Worm (Caenorhabditis elegans) whole organism, young adult: ENCODE measurements around the gene T21B4.15.

Experiments used
- B0261.1 ChIP-seq: sonication (generic microtip); optimal IDR thresholded peaks from 2 replicates; lab custom pipeline; 2016; ENCODE audit warnings: mild to moderate bottlenecking, missing genetic modification characterization, moderate library complexity, missing compliant biosample characterization
- F10E7.11 ChIP-seq: sonication (generic microtip); optimal IDR thresholded peaks from 2 replicates; lab custom pipeline; 2017; ENCODE audit warnings: mild to moderate bottlenecking, missing genetic modification characterization, moderate library complexity, missing compliant biosample characterization
- F22D6.2 ChIP-seq: sonication (generic microtip); optimal IDR thresholded peaks from 2 replicates; lab custom pipeline; 2016; ENCODE audit warnings: mild to moderate bottlenecking, missing genetic modification characterization, missing compliant biosample characterization
- F37B4.10 ChIP-seq: fragments of 200-800 bp; sonication (Bioruptor generic); IDR thresholded peaks from 2 replicates; pipeline ENCODE4 v1.3.6; 2022; ENCODE audit warnings: missing genetic modification characterization, missing compliant biosample characterization
- F39B2.1 ChIP-seq: fragments of 200-800 bp; sonication (Bioruptor generic); IDR thresholded peaks from 2 replicates; pipeline ENCODE4 v1.3.6; 2022; ENCODE audit warnings: missing genetic modification reagents, missing genetic modification characterization, missing compliant biosample characterization
- F55B11.4 ChIP-seq: sonication (generic microtip); optimal IDR thresholded peaks from 2 replicates; lab custom pipeline; 2016; ENCODE audit warnings: missing compliant biosample characterization, missing genetic modification characterization, borderline replicate concordance; ENCODE audit not compliant: insufficient read depth
- F57A8.1 ChIP-seq: fragments of 200-800 bp; sonication (Bioruptor generic); optimal IDR thresholded peaks from 2 replicates; lab custom pipeline; 2018; ENCODE audit warnings: mild to moderate bottlenecking, missing genetic modification characterization, moderate library complexity, missing compliant biosample characterization
- K11D2.4 ChIP-seq: fragments of 200-800 bp; sonication (Bioruptor generic); IDR thresholded peaks from 2 replicates; pipeline ENCODE4 v1.3.6; 2022; ENCODE audit warnings: missing genetic modification reagents, missing genetic modification characterization, missing compliant biosample characterization
- K12H6.12 ChIP-seq: fragments of 200-800 bp; sonication (Bioruptor generic); optimal IDR thresholded peaks from 2 replicates; lab custom pipeline; 2018; ENCODE audit warnings: mild to moderate bottlenecking, missing genetic modification characterization, missing compliant biosample characterization
- Y53F4B.3 ChIP-seq: fragments of 200-800 bp; sonication (Bioruptor generic); IDR thresholded peaks from 2 replicates; pipeline ENCODE4 v1.3.6; 2022; ENCODE audit warnings: missing genetic modification reagents, missing genetic modification characterization, missing compliant biosample characterization
- Y56A3A.18 ChIP-seq: fragments of 200-800 bp; sonication (Bioruptor generic); IDR thresholded peaks from 2 replicates; pipeline ENCODE4 v1.3.6; 2022; ENCODE audit warnings: missing genetic modification reagents, missing genetic modification characterization, missing compliant biosample characterization
- Y95B8A.8 ChIP-seq: fragments of 200-800 bp; sonication (Bioruptor generic); IDR thresholded peaks from 2 replicates; pipeline ENCODE4 v1.3.6; 2022; ENCODE audit warnings: missing genetic modification reagents, missing genetic modification characterization, missing compliant biosample characterization
- aptf-2 ChIP-seq: fragments of 200-800 bp; sonication (Bioruptor generic); conservative IDR thresholded peaks from 2 replicates; pipeline ENCODE4 v1.3.6; 2022; ENCODE audit warnings: missing genetic modification reagents, missing genetic modification characterization, missing compliant biosample characterization
- attf-3 ChIP-seq: fragments of 200-800 bp; sonication (Bioruptor generic); conservative IDR thresholded peaks from 2 replicates; pipeline ENCODE4 v1.3.6; 2022; ENCODE audit warnings: missing genetic modification reagents, missing genetic modification characterization, missing compliant biosample characterization
- ceh-100 ChIP-seq: fragments of 200-800 bp; sonication (Bioruptor generic); IDR thresholded peaks from 2 replicates; pipeline ENCODE4 v1.3.6; 2022; ENCODE audit warnings: missing genetic modification reagents, missing genetic modification characterization, missing compliant biosample characterization
- ceh-58 ChIP-seq: fragments of 200-800 bp; sonication (Bioruptor generic); IDR thresholded peaks from 2 replicates; pipeline ENCODE4 v1.3.6; 2022; ENCODE audit warnings: missing genetic modification characterization, missing compliant biosample characterization
- ceh-79 ChIP-seq: sonication (generic microtip); optimal IDR thresholded peaks from 2 replicates; lab custom pipeline; 2017; ENCODE audit warnings: mild to moderate bottlenecking, missing genetic modification characterization, missing compliant biosample characterization
- dox-1 ChIP-seq: fragments of 200-800 bp; sonication (Bioruptor generic); IDR thresholded peaks from 2 replicates; pipeline ENCODE4 v1.3.6; 2022; ENCODE audit warnings: missing genetic modification reagents, missing genetic modification characterization, missing compliant biosample characterization
- dpl-1 ChIP-seq: fragments of 150-350 bp; optimal IDR thresholded peaks from 2 replicates; lab custom pipeline; 2014; ENCODE audit warnings: missing biosample characterization, missing genetic modification reagents, missing genetic modification characterization
- efl-1 ChIP-seq: fragments of 150-350 bp; optimal IDR thresholded peaks from 2 replicates; lab custom pipeline; 2014; ENCODE audit warnings: missing biosample characterization, missing genetic modification reagents, missing genetic modification characterization
- hlh-26 ChIP-seq: fragments of 200-800 bp; sonication (Bioruptor generic); conservative IDR thresholded peaks from 2 replicates; pipeline ENCODE4 v1.3.6; 2022; ENCODE audit warnings: missing genetic modification reagents, missing genetic modification characterization, missing compliant biosample characterization
- hmg-1.2 ChIP-seq: fragments of 200-800 bp; sonication (Bioruptor generic); IDR thresholded peaks from 2 replicates; pipeline ENCODE4 v1.3.6; 2022; ENCODE audit warnings: missing genetic modification reagents, missing genetic modification characterization, missing compliant biosample characterization
- hmg-20 ChIP-seq: fragments of 200-800 bp; sonication (Bioruptor generic); IDR thresholded peaks from 2 replicates; pipeline ENCODE4 v1.3.6; 2022; ENCODE audit warnings: missing genetic modification reagents, missing genetic modification characterization, missing compliant biosample characterization
- hsf-1 ChIP-seq: fragments of 200-800 bp; sonication (Bioruptor generic); IDR thresholded peaks from 2 replicates; pipeline ENCODE4 v1.3.6; 2022; ENCODE audit warnings: missing genetic modification reagents, missing genetic modification characterization, missing compliant biosample characterization
- let-607 ChIP-seq, 2 experiments: fragments of 200-800 bp in 1 of 2; sonication (Bioruptor generic) in 1 of 2; sonication (generic microtip) in 1 of 2; optimal IDR thresholded peaks; 2 replicates each; lab custom pipeline; 2016 to 2018; ENCODE audit warnings: mild to moderate bottlenecking in 2 of 2, missing compliant biosample characterization in 2 of 2, missing genetic modification characterization in 2 of 2, moderate library complexity in 2 of 2, missing genotype in 1 of 2
- lin-26 ChIP-seq: fragments of 200-800 bp; sonication (Bioruptor generic); IDR thresholded peaks from 2 replicates; pipeline ENCODE4 v1.3.6; 2022; ENCODE audit warnings: missing genetic modification reagents, missing genetic modification characterization, missing compliant biosample characterization
- lin-40 ChIP-seq: sonication (generic microtip); optimal IDR thresholded peaks from 2 replicates; lab custom pipeline; 2016; ENCODE audit warnings: missing genetic modification characterization, mild to moderate bottlenecking, missing compliant biosample characterization, missing genotype, missing genetic modification reagents
- lin-54 ChIP-seq: fragments of 200-800 bp; sonication (Bioruptor generic); optimal IDR thresholded peaks from 2 replicates; lab custom pipeline; 2018; ENCODE audit warnings: mild to moderate bottlenecking, missing genetic modification characterization, missing compliant biosample characterization
- lsl-1 ChIP-seq: fragments of 200-800 bp; sonication (Bioruptor generic); optimal IDR thresholded peaks from 2 replicates; lab custom pipeline; 2018; ENCODE audit warnings: mild to moderate bottlenecking, missing genetic modification characterization, moderate library complexity, missing compliant biosample characterization
- madf-3 ChIP-seq: fragments of 200-800 bp; sonication (Bioruptor generic); IDR thresholded peaks from 2 replicates; pipeline ENCODE4 v1.3.6; 2022; ENCODE audit warnings: missing genetic modification reagents, missing genetic modification characterization, missing compliant biosample characterization
- madf-6 ChIP-seq: fragments of 200-800 bp; sonication (Bioruptor generic); IDR thresholded peaks from 2 replicates; pipeline ENCODE4 v1.3.6; 2022; ENCODE audit warnings: missing genetic modification reagents, missing genetic modification characterization, missing compliant biosample characterization
- madf-8 ChIP-seq: fragments of 200-800 bp; sonication (Bioruptor generic); conservative IDR thresholded peaks from 2 replicates; pipeline ENCODE4 v1.3.6; 2022; ENCODE audit warnings: missing genetic modification reagents, missing genetic modification characterization, missing compliant biosample characterization
- mel-28 ChIP-seq: sonication (generic microtip); optimal IDR thresholded peaks from 2 replicates; lab custom pipeline; 2016; ENCODE audit warnings: borderline replicate concordance, mild to moderate bottlenecking, missing genetic modification characterization, missing compliant biosample characterization
- mxl-1 ChIP-seq: sonication (generic microtip); optimal IDR thresholded peaks from 2 replicates; lab custom pipeline; 2016; ENCODE audit warnings: missing genetic modification characterization, missing compliant biosample characterization
- nhr-80 ChIP-seq: sonication (generic microtip); optimal IDR thresholded peaks from 2 replicates; lab custom pipeline; 2016; ENCODE audit warnings: missing genetic modification characterization, missing compliant biosample characterization
- pbrm-1 ChIP-seq: fragments of 200-800 bp; sonication (Bioruptor generic); IDR thresholded peaks from 2 replicates; pipeline ENCODE4 v1.3.6; 2022; ENCODE audit warnings: missing genetic modification reagents, missing genetic modification characterization, missing compliant biosample characterization
- repo-1 ChIP-seq: sonication (generic microtip); optimal IDR thresholded peaks from 2 replicates; lab custom pipeline; 2017; ENCODE audit warnings: mild to moderate bottlenecking, missing genetic modification characterization, missing compliant biosample characterization
- snpc-1.1 ChIP-seq: sonication (generic microtip); optimal IDR thresholded peaks from 2 replicates; lab custom pipeline; 2017; ENCODE audit warnings: missing genetic modification characterization, mild to moderate bottlenecking, missing compliant biosample characterization, antibody characterized with exemption, moderate library complexity, missing genotype, missing genetic modification reagents; ENCODE audit not compliant: insufficient read depth
- snpc-1.3 ChIP-seq: sonication (generic microtip); optimal IDR thresholded peaks from 2 replicates; lab custom pipeline; 2017; ENCODE audit warnings: missing genetic modification characterization, mild to moderate bottlenecking, missing compliant biosample characterization, antibody characterized with exemption, moderate library complexity, missing genotype, missing genetic modification reagents; ENCODE audit not compliant: insufficient read depth
- somi-1 ChIP-seq: fragments of 200-800 bp; sonication (Bioruptor generic); optimal IDR thresholded peaks from 2 replicates; lab custom pipeline; 2018; ENCODE audit warnings: mild to moderate bottlenecking, missing genetic modification characterization, missing compliant biosample characterization
- sptf-2 ChIP-seq: fragments of 200-800 bp; sonication (Bioruptor generic); optimal IDR thresholded peaks from 2 replicates; lab custom pipeline; 2018; ENCODE audit warnings: mild to moderate bottlenecking, missing genetic modification characterization, missing compliant biosample characterization
- tlf-1 ChIP-seq: fragments of 200-800 bp; sonication (Bioruptor generic); optimal IDR thresholded peaks from 2 replicates; lab custom pipeline; 2018; ENCODE audit warnings: mild to moderate bottlenecking, missing genetic modification characterization, missing compliant biosample characterization
- ztf-18 ChIP-seq: sonication (generic microtip); optimal IDR thresholded peaks from 2 replicates; lab custom pipeline; 2016; ENCODE audit warnings: missing genotype, mild to moderate bottlenecking, missing genetic modification characterization, missing compliant biosample characterization
- ztf-25 ChIP-seq: fragments of 200-800 bp; sonication (Bioruptor generic); IDR thresholded peaks from 2 replicates; pipeline ENCODE4 v1.3.6; 2022; ENCODE audit warnings: missing genetic modification reagents, missing genetic modification characterization, missing compliant biosample characterization
- ztf-6 ChIP-seq: fragments of 200-800 bp; sonication (Bioruptor generic); IDR thresholded peaks from 2 replicates; pipeline ENCODE4 v1.3.6; 2022; ENCODE audit warnings: missing genetic modification reagents, missing genetic modification characterization, missing compliant biosample characterization

T21B4.15 gene

DNA sequence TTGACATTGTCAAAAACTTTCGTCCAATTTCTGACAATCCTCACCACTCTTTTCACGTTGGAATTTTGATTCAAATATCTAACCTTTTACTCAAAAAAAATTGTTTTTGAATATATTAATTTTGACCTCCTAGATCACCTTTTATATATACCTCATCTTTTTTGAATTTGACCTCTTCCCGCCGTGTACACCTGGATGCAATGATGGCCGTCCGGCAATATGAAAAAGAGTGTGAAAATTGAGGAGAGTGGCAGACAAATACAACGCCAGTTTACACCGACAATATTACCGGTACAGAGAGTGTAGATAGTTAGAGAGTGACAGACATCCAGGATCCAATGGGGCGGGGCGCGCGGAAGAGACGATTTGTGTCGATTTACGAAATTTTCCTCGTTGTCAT, 29.6 kb downstream of the T21B4.15 start, which contains the start of gene ceh-99:
Gene ceh-99 (plus strand): TSS at position 366 of the 400 bp plus-strand sequence.
- TF ChIP-seq F55B11.4 (tag; lab: Kevin White, UChicago) = no peak
- peak; percentile 53; the same call in 1 of the 2 replicates for TF ChIP-seq pbrm-1
- TF ChIP-seq madf-6 (GFP tag; lab: Robert Waterston, UW) = peak; percentile 76
- TF ChIP-seq hmg-1.2 = peak; percentile 45; the same call in 1 of the 2 replicates
- TF ChIP-seq hsf-1 (GFP tag; lab: Robert Waterston, UW) = peak; percentile 11; the same call in 1 of the 2 replicates
- TF ChIP-seq madf-3 (GFP tag; lab: Robert Waterston, UW) = 0 out of 2 replicates have a peak, but pooled peaks have one; percentile 42
- peak; percentile 14; the same call in 1 of the 2 replicates for TF ChIP-seq Y56A3A.18 (GFP tag; lab: Robert Waterston, UW)
- no peak for TF ChIP-seq mxl-1 (tag; lab: Kevin White, UChicago)
- TF ChIP-seq madf-8 (GFP tag; lab: Robert Waterston, UW) = peak; percentile 50; the same call in 1 of the 2 replicates
- peak; percentile 73 for TF ChIP-seq efl-1 (GFP tag; lab: Kevin White, UChicago)

DNA sequence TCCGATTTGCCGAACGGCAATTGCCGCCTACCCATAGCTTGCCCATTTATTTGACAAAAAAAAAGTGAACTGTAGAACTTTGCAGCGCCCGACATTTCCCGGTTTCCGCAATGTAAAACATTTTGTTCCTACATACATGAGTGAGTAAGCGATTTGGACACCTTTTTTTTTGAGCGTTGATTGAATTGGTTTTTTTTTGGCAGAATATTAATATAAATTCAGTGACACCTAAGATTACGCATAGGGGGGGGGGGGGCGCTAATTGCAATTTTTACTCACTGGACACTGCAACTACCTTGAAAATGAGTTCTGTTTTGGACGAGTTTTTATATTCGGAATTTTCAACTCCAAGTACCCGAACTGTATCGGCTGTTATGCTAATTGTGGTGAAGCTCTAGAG, 35.5 kb downstream of the T21B4.15 start, which contains the start of gene srx-118:
Gene srx-118 (plus strand): TSS at position 301 of the 400 bp plus-strand sequence.
- TF ChIP-seq ztf-18 (tag; lab: Kevin White, UChicago) (no peak), Y95B8A.8 (no peak), B0261.1 (tag; lab: Kevin White, UChicago) (no peak), snpc-1.1 (no peak), F10E7.11 (tag; lab: Kevin White, UChicago) (no peak), ztf-6 (GFP tag; lab: Robert Waterston, UW) (no peak), hmg-1.2 (no peak), nhr-80 (tag; lab: Kevin White, UChicago) (no peak), lin-26 (GFP tag; lab: Robert Waterston, UW) (no peak), ceh-58 (GFP tag; lab: Robert Waterston, UW) (no peak), hmg-20 (GFP tag; lab: Robert Waterston, UW) (no peak), snpc-1.3 (tag; lab: Kevin White, UChicago) (no peak), lin-54 (GFP tag; lab: Kevin White, UChicago) (no peak), K12H6.12 (tag; lab: Kevin White, UChicago) (no peak), attf-3 (GFP tag; lab: Robert Waterston, UW) (no peak), F37B4.10 (GFP tag; lab: Robert Waterston, UW) (no peak), lsl-1 (GFP tag; lab: Kevin White, UChicago) (no peak), lin-40 (tag; lab: Kevin White, UChicago) (no peak), K11D2.4 (GFP tag; lab: Robert Waterston, UW) (no peak), Y53F4B.3 (GFP tag; lab: Robert Waterston, UW) (no peak)

DNA sequence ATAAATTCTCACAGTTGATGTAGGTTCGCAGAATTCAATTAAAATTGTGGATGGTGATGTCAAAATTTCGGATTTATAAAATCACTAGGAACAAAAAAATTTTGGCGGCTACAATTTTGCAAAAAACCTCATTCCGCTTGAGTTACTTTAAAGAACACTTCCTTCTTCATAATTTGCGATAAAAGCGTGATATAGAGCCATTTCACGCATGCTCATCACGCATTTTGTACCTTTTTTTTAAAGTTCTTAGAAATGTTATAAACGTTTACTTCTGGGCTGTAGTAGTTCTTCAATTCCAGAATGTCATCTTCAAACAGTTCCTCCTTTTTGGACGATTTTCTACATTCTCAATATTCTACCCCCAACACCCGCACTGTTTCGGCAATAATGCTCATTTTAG, 37.9 kb downstream of the T21B4.15 start, which contains the start of gene srx-119:
Gene srx-119 (plus strand): TSS at position 301 of the 400 bp plus-strand sequence.
- TF ChIP-seq ceh-79 (no peak), dpl-1 (GFP tag; lab: Kevin White, UChicago) (no peak), hlh-26 (GFP tag; lab: Robert Waterston, UW) (no peak), let-607 (tag; optimal IDR thresholded peaks at IDR 0.05; lab: Kevin White, UChicago) (no peak), aptf-2 (GFP tag; lab: Robert Waterston, UW) (no peak), lin-54 (GFP tag; lab: Kevin White, UChicago) (no peak), ceh-100 (GFP tag; lab: Robert Waterston, UW) (no peak), F39B2.1 (GFP tag; lab: Robert Waterston, UW) (no peak), somi-1 (GFP tag; lab: Kevin White, UChicago) (no peak), mel-28 (no peak), F22D6.2 (tag; lab: Kevin White, UChicago) (no peak), hmg-1.2 (no peak), mxl-1 (tag; lab: Kevin White, UChicago) (no peak), ztf-25 (no peak), ceh-58 (GFP tag; lab: Robert Waterston, UW) (no peak), F57A8.1 (GFP tag; lab: Kevin White, UChicago) (no peak), repo-1 (tag; lab: Kevin White, UChicago) (no peak), tlf-1 (no peak), dox-1 (no peak), sptf-2 (no peak)
